Worm (Caenorhabditis elegans) whole organism, L4 larva: ENCODE measurements around the gene fbxa-80.
A peak's percentile ranks its signal among the peaks of the same experiment; 100 is the strongest.

Source experiments
- D1046.2 ChIP-seq: fragments of 200-800 bp; sonication (Bioruptor generic); IDR thresholded peaks from 2 replicates; pipeline ENCODE4 v1.3.6; 2022; ENCODE audit warnings: missing genetic modification characterization, missing compliant biosample characterization
- F10B5.3 ChIP-seq: sonication (generic microtip); optimal IDR thresholded peaks from 2 replicates; lab custom pipeline; 2016; ENCODE audit warnings: mild to moderate bottlenecking, missing genetic modification characterization, missing compliant biosample characterization
- R02D3.7 ChIP-seq: fragments of 150-350 bp; sonication (generic microtip); optimal IDR thresholded peaks from 3 replicates; lab custom pipeline; 2014; ENCODE audit warnings: missing biosample characterization, missing genetic modification characterization
- T20F7.1 ChIP-seq: fragments of 200-800 bp; sonication (Bioruptor generic); optimal IDR thresholded peaks from 2 replicates; lab custom pipeline; 2018; ENCODE audit warnings: mild to moderate bottlenecking, missing genetic modification characterization, missing compliant biosample characterization
- Y5F2A.4 ChIP-seq: fragments of 200-800 bp; sonication (Bioruptor generic); optimal IDR thresholded peaks from 2 replicates; lab custom pipeline; 2018; ENCODE audit warnings: mild to moderate bottlenecking, missing genetic modification characterization, missing compliant biosample characterization
- ceh-32 ChIP-seq: sonication (generic microtip); optimal IDR thresholded peaks from 2 replicates; lab custom pipeline; 2016; ENCODE audit warnings: mild to moderate bottlenecking, missing genetic modification characterization, missing compliant biosample characterization; ENCODE audit not compliant: poor library complexity
- ceh-44 ChIP-seq: fragments of 200-800 bp; sonication (Bioruptor generic); IDR thresholded peaks from 2 replicates; pipeline ENCODE4 v1.3.6; 2022; ENCODE audit warnings: missing genetic modification reagents, missing genetic modification characterization, missing compliant biosample characterization
- ces-1 ChIP-seq: fragments of 150-350 bp; sonication (generic microtip); optimal IDR thresholded peaks from 4 replicates; lab custom pipeline; 2014; ENCODE audit warnings: missing biosample characterization, missing genetic modification reagents, missing genetic modification characterization
- cey-2 ChIP-seq: sonication (generic microtip); optimal IDR thresholded peaks from 3 replicates; lab custom pipeline; 2017; ENCODE audit warnings: missing genetic modification characterization, mild to moderate bottlenecking, missing compliant biosample characterization, antibody characterized with exemption, borderline replicate concordance; ENCODE audit not compliant: insufficient read depth
- daf-8 ChIP-seq: fragments of 200-800 bp; sonication (Bioruptor generic); IDR thresholded peaks from 2 replicates; pipeline ENCODE4 v1.3.6; 2022; ENCODE audit warnings: missing genetic modification characterization, missing compliant biosample characterization
- fkh-10 ChIP-seq: fragments of 150-350 bp; optimal IDR thresholded peaks from 2 replicates; lab custom pipeline; 2014; ENCODE audit warnings: missing biosample characterization, missing genetic modification reagents, missing genetic modification characterization
- gei-8 ChIP-seq: fragments of 200-800 bp; sonication (Bioruptor generic); optimal IDR thresholded peaks from 2 replicates; lab custom pipeline; 2018; ENCODE audit warnings: mild to moderate bottlenecking, missing genetic modification characterization, missing compliant biosample characterization
- hif-1 ChIP-seq, 2 experiments: sonication (generic microtip); optimal IDR thresholded peaks; 2 replicates each; lab custom pipeline; 2016 to 2017; ENCODE audit warnings: missing compliant biosample characterization in 2 of 2, missing genetic modification characterization in 2 of 2, missing genetic modification reagents in 2 of 2, missing genotype in 2 of 2, mild to moderate bottlenecking in 1 of 2
- jun-1 ChIP-seq: fragments of 150-350 bp; optimal IDR thresholded peaks from 2 replicates; lab custom pipeline; 2014; ENCODE audit warnings: missing biosample characterization, missing genetic modification reagents, missing genetic modification characterization
- lim-7 ChIP-seq: fragments of 200-800 bp; sonication (Bioruptor generic); IDR thresholded peaks from 2 replicates; pipeline ENCODE4 v1.3.6; 2022; ENCODE audit warnings: missing genetic modification characterization, missing compliant biosample characterization
- lin-1 ChIP-seq: fragments of 200-800 bp; sonication (Bioruptor generic); IDR thresholded peaks from 2 replicates; pipeline ENCODE4 v1.3.6; 2022; ENCODE audit warnings: missing genetic modification reagents, missing genetic modification characterization, missing compliant biosample characterization
- lin-13 ChIP-seq: fragments of 150-350 bp; optimal IDR thresholded peaks from 2 replicates; lab custom pipeline; 2014; ENCODE audit warnings: missing biosample characterization, missing genetic modification reagents, missing genetic modification characterization
- lir-3 ChIP-seq: sonication (generic microtip); optimal IDR thresholded peaks from 2 replicates; lab custom pipeline; 2016; ENCODE audit warnings: mild to moderate bottlenecking, missing genetic modification characterization, missing compliant biosample characterization
- madf-5 ChIP-seq, 2 experiments: fragments of 200-800 bp; sonication (Bioruptor generic); IDR thresholded peaks; 2 replicates each; pipeline ENCODE4 v1.3.6; 2022; ENCODE audit warnings: missing compliant biosample characterization in 2 of 2, missing genetic modification characterization in 2 of 2
- mes-2 ChIP-seq: sonication (generic microtip); optimal IDR thresholded peaks from 2 replicates; lab custom pipeline; 2016; ENCODE audit warnings: missing genotype, mild to moderate bottlenecking, missing genetic modification characterization, missing compliant biosample characterization; ENCODE audit not compliant: poor library complexity, severe bottlenecking
- nhr-11 ChIP-seq: fragments of 150-350 bp; optimal IDR thresholded peaks from 2 replicates; lab custom pipeline; 2014; ENCODE audit warnings: missing biosample characterization, missing genetic modification characterization
- nhr-237 ChIP-seq: sonication (generic microtip); optimal IDR thresholded peaks from 2 replicates; lab custom pipeline; 2017; ENCODE audit warnings: missing biosample characterization, missing genetic modification characterization
- nhr-25 ChIP-seq: sonication (generic microtip); optimal IDR thresholded peaks from 2 replicates; lab custom pipeline; 2017; ENCODE audit warnings: missing genetic modification characterization, mild to moderate bottlenecking, missing compliant biosample characterization, antibody characterized with exemption, moderate library complexity, borderline replicate concordance; ENCODE audit not compliant: insufficient read depth
- nhr-28 ChIP-seq: fragments of 150-350 bp; optimal IDR thresholded peaks from 2 replicates; lab custom pipeline; 2014; ENCODE audit warnings: missing biosample characterization, missing genetic modification characterization
- nhr-77 ChIP-seq: fragments of 150-350 bp; optimal IDR thresholded peaks from 2 replicates; lab custom pipeline; 2014; ENCODE audit warnings: missing biosample characterization, missing genetic modification characterization
- rbr-2 ChIP-seq: sonication (generic microtip); optimal IDR thresholded peaks from 2 replicates; lab custom pipeline; 2016; ENCODE audit warnings: missing genotype, missing genetic modification characterization, missing compliant biosample characterization
- saeg-2 ChIP-seq: fragments of 200-800 bp; sonication (Bioruptor generic); IDR thresholded peaks from 2 replicates; pipeline ENCODE4 v1.3.6; 2022; ENCODE audit warnings: missing genetic modification reagents, missing genetic modification characterization, missing compliant biosample characterization
- sdz-12 ChIP-seq: fragments of 200-800 bp; sonication (Bioruptor generic); optimal IDR thresholded peaks from 2 replicates; lab custom pipeline; 2018; ENCODE audit warnings: mild to moderate bottlenecking, missing genetic modification characterization, missing compliant biosample characterization
- skn-1 ChIP-seq: fragments of 150-350 bp; optimal IDR thresholded peaks from 2 replicates; lab custom pipeline; 2014; ENCODE audit warnings: missing biosample characterization, missing genetic modification characterization
- snpc-4 ChIP-seq: fragments of 150-350 bp; optimal IDR thresholded peaks from 2 replicates; lab custom pipeline; 2014; ENCODE audit warnings: missing biosample characterization, missing genetic modification characterization
- spr-3 ChIP-seq: fragments of 200-800 bp; sonication (Bioruptor generic); optimal IDR thresholded peaks from 2 replicates; lab custom pipeline; 2018; ENCODE audit warnings: mild to moderate bottlenecking, missing genetic modification characterization, missing compliant biosample characterization
- tra-1 ChIP-seq: fragments of 200-800 bp; sonication (Bioruptor generic); IDR thresholded peaks from 2 replicates; pipeline ENCODE4 v1.3.6; 2022; ENCODE audit warnings: missing genetic modification reagents, missing genetic modification characterization, missing compliant biosample characterization
- unc-62 ChIP-seq, 3 experiments: fragments of 150-350 bp in 1 of 3; sonication (generic microtip); optimal IDR thresholded peaks in 2 of 3; peaks in 1 of 3; 1 replicate in 1 of 3; 2 replicates in 2 of 3; lab custom pipeline; 2014 to 2017; ENCODE audit warnings: missing biosample characterization in 3 of 3, missing genetic modification characterization in 3 of 3, missing genetic modification reagents in 3 of 3, missing genotype in 1 of 3
- vab-7 ChIP-seq: fragments of 200-800 bp; sonication (Bioruptor generic); IDR thresholded peaks from 2 replicates; pipeline ENCODE4 v1.3.6; 2022; ENCODE audit warnings: missing genetic modification reagents, missing genetic modification characterization, missing compliant biosample characterization
- zag-1 ChIP-seq: fragments of 150-350 bp; optimal IDR thresholded peaks from 2 replicates; lab custom pipeline; 2014; ENCODE audit warnings: missing biosample characterization, missing genetic modification characterization

The fbxa-80 gene

ce11 chrIII:1323555-1323954, 8.5 kb upstream of the fbxa-80 start (continued):
- TF ChIP-seq nhr-25 (tag; lab: Kevin White, UChicago) = no peak

ce11 chrIII:1321561-1321960, 6.6 kb upstream of the fbxa-80 start, which contains the start of gene fbxa-15:
TSS of gene fbxa-15 (minus strand) at chrIII:1321661.
- TF ChIP-seq sdz-12 (GFP tag; lab: Kevin White, UChicago) (no peak), zag-1 (tag; lab: Kevin White, UChicago) (no peak), F10B5.3 (no peak), mes-2 (tag; lab: Kevin White, UChicago) (no peak), ceh-44 (GFP tag; lab: Robert Waterston, UW) (no peak), unc-62 (GFP tag; optimal IDR thresholded peaks at IDR 0.05 in 1 of 2; lab: Kevin White, UChicago) (no peak), unc-62 (tag; optimal IDR thresholded peaks at IDR 0.05; lab: Kevin White, UChicago) (no peak), hif-1 (tag; optimal IDR thresholded peaks at IDR 0.05; lab: Kevin White, UChicago) (no peak), nhr-77 (tag; lab: Kevin White, UChicago) (no peak), madf-5 (GFP tag; IDR thresholded peaks at IDR 0.05; lab: Robert Waterston, UW) (no peak), vab-7 (GFP tag; lab: Robert Waterston, UW) (no peak), tra-1 (GFP tag; lab: Robert Waterston, UW) (no peak)

ce11 chrIII:1314283-1314682, 727 bp downstream of the fbxa-80 start:
- TF ChIP-seq cey-2 (tag; lab: Kevin White, UChicago) (no peak), unc-62 (GFP tag; optimal IDR thresholded peaks at IDR 0.05 in 1 of 2; lab: Kevin White, UChicago) (peak in 1 of 2 experiments; percentile 95), unc-62 (tag; optimal IDR thresholded peaks at IDR 0.05; lab: Kevin White, UChicago) (no peak), nhr-28 (no peak)

- no peak for TF ChIP-seq lin-1
- TF ChIP-seq lin-13 = no peak
- no peak for TF ChIP-seq lim-7
- no peak for TF ChIP-seq lir-3
- no peak for TF ChIP-seq fkh-10 (GFP tag; lab: Kevin White, UChicago)
- no peak for TF ChIP-seq madf-5 (GFP tag; IDR thresholded peaks at IDR 0.05; lab: Robert Waterston, UW)
- TF ChIP-seq ces-1 (GFP tag; lab: Kevin White, UChicago) = no peak
- TF ChIP-seq jun-1 (tag; lab: Kevin White, UChicago) = no peak
- TF ChIP-seq R02D3.7 (tag; lab: Kevin White, UChicago) = no peak
- no peak for TF ChIP-seq skn-1 (tag; lab: Kevin White, UChicago)
- no peak for TF ChIP-seq spr-3 (GFP tag; lab: Kevin White, UChicago)
- no peak for TF ChIP-seq cey-2 (tag; lab: Kevin White, UChicago)
- TF ChIP-seq Y5F2A.4 (GFP tag; lab: Kevin White, UChicago) = no peak
- TF ChIP-seq daf-8 (GFP tag; lab: Robert Waterston, UW) = no peak
- no peak for TF ChIP-seq gei-8
- TF ChIP-seq zag-1 (tag; lab: Kevin White, UChicago) = no peak
- no peak for TF ChIP-seq nhr-11 (tag; lab: Kevin White, UChicago)
Observed at ce11 chrIII:1311367-1311766, 3.6 kb downstream of the fbxa-80 start.

ce11 chrIII:1308887-1309286, 6.1 kb downstream of the fbxa-80 start, which contains the start of gene Y82E9BL.12:
TSS of gene Y82E9BL.12 (plus strand) at chrIII:1309187.
- TF ChIP-seq nhr-28 (no peak), snpc-4 (tag; lab: Kevin White, UChicago) (no peak), rbr-2 (tag; lab: Kevin White, UChicago) (no peak), F10B5.3 (no peak), D1046.2 (no peak), ceh-32 (tag; lab: Kevin White, UChicago) (no peak), T20F7.1 (GFP tag; lab: Kevin White, UChicago) (no peak), nhr-237 (tag; lab: Kevin White, UChicago) (no peak), saeg-2 (GFP tag; lab: Robert Waterston, UW) (no peak)
